Fruit fly (Drosophila melanogaster) whole organism, embryonic: ENCODE data around the gene CG7120.

ENCODE experiments used
- B-H1 ChIP-seq: fragments of 200-800 bp; sonication (Bioruptor generic); IDR thresholded peaks from 3 replicates; pipeline ENCODE4 v1.3.6; 2022; ENCODE audit warnings: missing biosample characterization, missing genetic modification characterization
- BEAF-32 ChIP-seq: fragments of 200-800 bp; sonication (Bioruptor generic); optimal IDR thresholded peaks from 3 replicates; lab custom pipeline; 2017; ENCODE audit warnings: missing biosample characterization, missing genetic modification characterization, mild to moderate bottlenecking, moderate library complexity, missing genetic modification reagents
- BtbVII ChIP-seq: fragments of 200-800 bp; sonication (Bioruptor generic); optimal IDR thresholded peaks from 3 replicates; lab custom pipeline; 2017; ENCODE audit warnings: missing biosample characterization, mild to moderate bottlenecking, missing genetic modification characterization
- CG10274 ChIP-seq: fragments of 200-800 bp; sonication (Bioruptor generic); optimal IDR thresholded peaks from 3 replicates; lab custom pipeline; 2017; ENCODE audit warnings: missing biosample characterization, mild to moderate bottlenecking, missing genetic modification characterization
- CG10431 ChIP-seq: fragments of 200-800 bp; sonication (Bioruptor generic); optimal IDR thresholded peaks from 3 replicates; lab custom pipeline; 2018; ENCODE audit warnings: missing biosample characterization, mild to moderate bottlenecking, missing genetic modification characterization
- CG12155 ChIP-seq: fragments of 200-800 bp; sonication (Bioruptor generic); optimal IDR thresholded peaks from 3 replicates; lab custom pipeline; 2016; ENCODE audit warnings: missing biosample characterization, missing genetic modification characterization
- CG12942 ChIP-seq: fragments of 200-800 bp; sonication (Bioruptor generic); optimal IDR thresholded peaks from 3 replicates; lab custom pipeline; 2016; ENCODE audit warnings: missing biosample characterization, missing genetic modification characterization
- CG14710 ChIP-seq: fragments of 200-800 bp; sonication (Bioruptor generic); optimal IDR thresholded peaks from 3 replicates; lab custom pipeline; 2019; ENCODE audit warnings: missing biosample characterization, mild to moderate bottlenecking, missing genetic modification characterization, moderate library complexity
- CG15601 ChIP-seq: fragments of 200-800 bp; sonication (Bioruptor generic); optimal IDR thresholded peaks from 3 replicates; lab custom pipeline; 2019; ENCODE audit warnings: missing biosample characterization, mild to moderate bottlenecking, missing genetic modification characterization, moderate library complexity
- CG1602 ChIP-seq: fragments of 200-800 bp; sonication (Bioruptor generic); optimal IDR thresholded peaks from 3 replicates; lab custom pipeline; 2016; ENCODE audit warnings: missing biosample characterization, missing genetic modification characterization
- CG17361 ChIP-seq: fragments of 200-800 bp; sonication (Bioruptor generic); IDR thresholded peaks from 3 replicates; pipeline ENCODE4 v1.3.6; 2022; ENCODE audit warnings: missing biosample characterization, missing genetic modification characterization
- CG31441 ChIP-seq: fragments of 200-800 bp; sonication (Bioruptor generic); IDR thresholded peaks from 2 replicates; pipeline ENCODE4 v1.3.6; 2022; ENCODE audit warnings: missing biosample characterization, missing genetic modification characterization
- CG3407 ChIP-seq: fragments of 200-800 bp; sonication (Bioruptor generic); optimal IDR thresholded peaks from 2 replicates; lab custom pipeline; 2018; ENCODE audit warnings: missing biosample characterization, mild to moderate bottlenecking, missing genetic modification characterization
- CG34224 ChIP-seq: fragments of 200-800 bp; sonication (Bioruptor generic); IDR thresholded peaks from 3 replicates; pipeline ENCODE4 v1.3.6; 2022; ENCODE audit warnings: missing biosample characterization, missing genetic modification characterization; ENCODE audit not compliant: partially characterized antibody
- CG34376 ChIP-seq: fragments of 200-800 bp; sonication (Bioruptor generic); optimal IDR thresholded peaks from 2 replicates; lab custom pipeline; 2018; ENCODE audit warnings: missing biosample characterization, mild to moderate bottlenecking, missing genetic modification characterization
- CG4404 ChIP-seq: fragments of 200-800 bp; sonication (Bioruptor generic); IDR thresholded peaks from 2 replicates; pipeline ENCODE4 v1.3.6; 2022; ENCODE audit warnings: missing biosample characterization, missing genetic modification characterization
- CG6254 ChIP-seq: fragments of 200-800 bp; sonication (Bioruptor generic); optimal IDR thresholded peaks from 3 replicates; lab custom pipeline; 2017; ENCODE audit warnings: mild to moderate bottlenecking, missing biosample characterization, missing genetic modification reagents, missing genetic modification characterization
- CG6683 ChIP-seq: fragments of 200-800 bp; sonication (Bioruptor generic); optimal IDR thresholded peaks from 2 replicates; lab custom pipeline; 2017; ENCODE audit warnings: missing biosample characterization, mild to moderate bottlenecking, missing genetic modification characterization, missing genetic modification reagents
- CG6791 ChIP-seq: fragments of 200-800 bp; sonication (Bioruptor generic); IDR thresholded peaks from 3 replicates; pipeline ENCODE4 v1.3.6; 2022; ENCODE audit warnings: missing biosample characterization, missing genetic modification characterization; ENCODE audit not compliant: partially characterized antibody
- CG7786 ChIP-seq: fragments of 200-800 bp; sonication (Bioruptor generic); optimal IDR thresholded peaks from 2 replicates; lab custom pipeline; 2016; ENCODE audit warnings: missing biosample characterization, missing genetic modification characterization
- CG7963 ChIP-seq: fragments of 200-800 bp; sonication (Bioruptor generic); IDR thresholded peaks from 3 replicates; pipeline ENCODE4 v1.3.6; 2022; ENCODE audit warnings: missing biosample characterization, missing genetic modification characterization; ENCODE audit not compliant: partially characterized antibody
- CG9727 ChIP-seq: fragments of 200-800 bp; sonication (Bioruptor generic); optimal IDR thresholded peaks from 3 replicates; lab custom pipeline; 2017; ENCODE audit warnings: missing biosample characterization, mild to moderate bottlenecking, missing genetic modification characterization
- CG9817 ChIP-seq: fragments of 200-800 bp; sonication (Bioruptor generic); optimal IDR thresholded peaks from 2 replicates; lab custom pipeline; 2018; ENCODE audit warnings: missing biosample characterization, mild to moderate bottlenecking, missing genetic modification characterization, moderate library complexity
- Chrac-16 ChIP-seq: fragments of 200-800 bp; sonication (Bioruptor generic); optimal IDR thresholded peaks from 3 replicates; lab custom pipeline; 2016; ENCODE audit warnings: missing biosample characterization, missing genetic modification characterization
- CkIIα-i1 ChIP-seq: fragments of 200-800 bp; sonication (Bioruptor generic); IDR thresholded peaks from 2 replicates; pipeline ENCODE4 v1.3.6; 2022; ENCODE audit warnings: missing biosample characterization, missing genetic modification characterization
- Doc3 ChIP-seq: fragments of 200-800 bp; sonication (Bioruptor generic); IDR thresholded peaks from 3 replicates; pipeline ENCODE4 v1.3.6; 2022; ENCODE audit warnings: missing biosample characterization, missing genetic modification characterization; ENCODE audit not compliant: partially characterized antibody
- GATAe ChIP-seq: fragments of 200-800 bp; sonication (Bioruptor generic); conservative IDR thresholded peaks from 2 replicates; pipeline ENCODE4 v1.3.6; 2022; ENCODE audit warnings: missing biosample characterization, missing genetic modification characterization
- Gug ChIP-seq: fragments of 200-800 bp; sonication (Bioruptor generic); IDR thresholded peaks from 4 replicates; pipeline ENCODE4 v1.3.6; 2022; ENCODE audit warnings: missing biosample characterization, missing genetic modification characterization
- HLH54F ChIP-seq: fragments of 200-800 bp; sonication (Bioruptor generic); optimal IDR thresholded peaks from 3 replicates; lab custom pipeline; 2016; ENCODE audit warnings: missing biosample characterization, missing genetic modification characterization
- NK7.1 ChIP-seq: fragments of 200-800 bp; sonication (Bioruptor generic); optimal IDR thresholded peaks from 3 replicates; lab custom pipeline; 2016; ENCODE audit warnings: missing biosample characterization, missing genetic modification characterization
- Sox100B ChIP-seq: fragments of 200-800 bp; sonication (Bioruptor generic); optimal IDR thresholded peaks from 3 replicates; lab custom pipeline; 2018; ENCODE audit warnings: missing biosample characterization, mild to moderate bottlenecking, missing genetic modification characterization
- cg ChIP-seq: fragments of 200-800 bp; sonication (Bioruptor generic); optimal IDR thresholded peaks from 3 replicates; lab custom pipeline; 2019; ENCODE audit warnings: missing biosample characterization, mild to moderate bottlenecking, missing genetic modification characterization, moderate library complexity
- croc ChIP-seq: fragments of 200-800 bp; sonication (Bioruptor generic); conservative IDR thresholded peaks from 3 replicates; pipeline ENCODE4 v1.3.6; 2022; ENCODE audit warnings: missing biosample characterization, missing genetic modification characterization
- dati ChIP-seq: fragments of 200-800 bp; sonication (Bioruptor generic); IDR thresholded peaks from 2 replicates; pipeline ENCODE4 v1.3.6; 2022; ENCODE audit warnings: missing biosample characterization, missing genetic modification characterization
- dimm ChIP-seq: fragments of 200-800 bp; sonication (Bioruptor generic); IDR thresholded peaks from 2 replicates; pipeline ENCODE4 v1.3.6; 2022; ENCODE audit warnings: missing biosample characterization, missing genetic modification characterization
- dm ChIP-seq: fragments of 200-800 bp; sonication (Bioruptor generic); optimal IDR thresholded peaks from 3 replicates; lab custom pipeline; 2016; ENCODE audit warnings: missing biosample characterization, missing genetic modification characterization
- dpn ChIP-seq, 2 experiments: fragments of 200-800 bp; sonication (Bioruptor generic); optimal IDR thresholded peaks; 3 replicates each; lab custom pipeline; 2016; ENCODE audit warnings: missing biosample characterization in 2 of 2, missing genetic modification characterization in 2 of 2
- en ChIP-seq: fragments of 200-800 bp; sonication (Bioruptor generic); optimal IDR thresholded peaks from 2 replicates; lab custom pipeline; 2016; ENCODE audit warnings: missing biosample characterization, missing genetic modification characterization
- gsb-n ChIP-seq: fragments of 200-800 bp; sonication (Bioruptor generic); optimal IDR thresholded peaks from 3 replicates; lab custom pipeline; 2018; ENCODE audit warnings: missing biosample characterization, mild to moderate bottlenecking, missing genetic modification characterization
- gt ChIP-seq: fragments of 200-800 bp; sonication (Bioruptor generic); IDR thresholded peaks from 2 replicates; pipeline ENCODE4 v1.3.6; 2022; ENCODE audit warnings: missing biosample characterization, missing genetic modification characterization
- her ChIP-seq: fragments of 200-800 bp; sonication (Bioruptor generic); optimal IDR thresholded peaks from 2 replicates; lab custom pipeline; 2016; ENCODE audit warnings: missing biosample characterization, missing genetic modification characterization
- kah ChIP-seq: fragments of 200-800 bp; sonication (Bioruptor generic); optimal IDR thresholded peaks from 2 replicates; lab custom pipeline; 2018; ENCODE audit warnings: missing biosample characterization, mild to moderate bottlenecking, missing genetic modification characterization
- onecut ChIP-seq: fragments of 200-800 bp; sonication (Bioruptor generic); IDR thresholded peaks from 2 replicates; pipeline ENCODE4 v1.3.6; 2022; ENCODE audit warnings: missing biosample characterization, missing genetic modification characterization
- org-1 ChIP-seq: fragments of 200-800 bp; sonication (Bioruptor generic); optimal IDR thresholded peaks from 2 replicates; lab custom pipeline; 2017; ENCODE audit warnings: missing biosample characterization, missing genetic modification characterization
- phol ChIP-seq: fragments of 200-800 bp; sonication (Bioruptor generic); optimal IDR thresholded peaks from 3 replicates; lab custom pipeline; 2018; ENCODE audit warnings: missing biosample characterization, mild to moderate bottlenecking, missing genetic modification characterization, moderate library complexity
- repo ChIP-seq: fragments of 200-800 bp; sonication (Bioruptor generic); optimal IDR thresholded peaks from 2 replicates; lab custom pipeline; 2016; ENCODE audit warnings: missing biosample characterization, missing genetic modification characterization
- rib ChIP-seq: fragments of 200-800 bp; sonication (Bioruptor generic); IDR thresholded peaks from 2 replicates; pipeline ENCODE4 v1.3.6; 2022; ENCODE audit warnings: missing biosample characterization, missing genetic modification characterization
- row ChIP-seq: fragments of 200-800 bp; sonication (Bioruptor generic); IDR thresholded peaks from 3 replicates; pipeline ENCODE4 v1.3.6; 2022; ENCODE audit warnings: missing biosample characterization, missing genetic modification characterization
- scrt ChIP-seq: fragments of 200-800 bp; sonication (Bioruptor generic); optimal IDR thresholded peaks from 2 replicates; lab custom pipeline; 2018; ENCODE audit warnings: missing biosample characterization, mild to moderate bottlenecking, missing genetic modification characterization, moderate library complexity
- sens ChIP-seq: fragments of 200-800 bp; sonication (Bioruptor generic); peaks from one replicate; lab custom pipeline; 2016; ENCODE audit warnings: missing biosample characterization, missing genetic modification characterization
- tup ChIP-seq: fragments of 200-800 bp; sonication (Bioruptor generic); optimal IDR thresholded peaks from 2 replicates; lab custom pipeline; 2016; ENCODE audit warnings: missing biosample characterization, mild to moderate bottlenecking, missing genetic modification characterization, moderate library complexity
- wdn ChIP-seq: fragments of 200-800 bp; sonication (Bioruptor generic); IDR thresholded peaks from 2 replicates; pipeline ENCODE4 v1.3.6; 2022; ENCODE audit warnings: missing biosample characterization, missing genetic modification characterization

The CG7120 gene

dm6 chr3L:8411439-8411897, 15.7 kb downstream of the CG7120 start, which contains the start of gene Exo70 (continued):
- TF ChIP-seq cg (GFP tag; lab: Kevin White, UChicago) (no peak), croc (GFP tag; lab: Robert Waterston, UW) (no peak), CG1602 (GFP tag; lab: Kevin White, UChicago) (peak; percentile 7), tup (GFP tag; lab: Kevin White, UChicago) (no peak), onecut (GFP tag; lab: Robert Waterston, UW) (no peak), CG6791 (GFP tag; lab: Robert Waterston, UW) (no peak), repo (GFP tag; lab: Kevin White, UChicago) (no peak), GATAe (GFP tag; lab: Robert Waterston, UW) (no peak), scrt (GFP tag; lab: Kevin White, UChicago) (peak; percentile 67), Sox100B (no peak), CG7786 (GFP tag; lab: Kevin White, UChicago) (no peak), Doc3 (GFP tag; lab: Robert Waterston, UW) (no peak), CG9817 (no peak), BEAF-32 (GFP tag; lab: Kevin White, UChicago) (peak; percentile 43), NK7.1 (GFP tag; lab: Kevin White, UChicago) (no peak), sens (GFP tag; lab: Kevin White, UChicago) (peak; percentile 90), her (GFP tag; lab: Kevin White, UChicago) (no peak), org-1 (GFP tag; lab: Kevin White, UChicago) (no peak), dati (GFP tag; lab: Robert Waterston, UW) (no peak), CG7963 (GFP tag; lab: Robert Waterston, UW) (no peak), CG17361 (no peak), CG12155 (peak; percentile 11), CG9727 (peak; percentile 4), dimm (GFP tag; lab: Robert Waterston, UW) (no peak), dpn (GFP tag; optimal IDR thresholded peaks at IDR 0.05; lab: Kevin White, UChicago) (peak in 1 of 2 experiments; percentile 9), phol (peak; percentile 65), CkIIα-i1 (GFP tag; lab: Robert Waterston, UW) (no peak), gsb-n (tag; lab: Kevin White, UChicago) (no peak), wdn (GFP tag; lab: Robert Waterston, UW) (no peak), CG4404 (GFP tag; lab: Robert Waterston, UW) (no peak), CG14710 (tag; lab: Kevin White, UChicago) (peak; percentile 63), B-H1 (GFP tag; lab: Robert Waterston, UW) (no peak), kah (GFP tag; lab: Kevin White, UChicago) (peak; percentile 93), rib (GFP tag; lab: Robert Waterston, UW) (no peak), Chrac-16 (GFP tag; lab: Kevin White, UChicago) (no peak), en (GFP tag; lab: Kevin White, UChicago) (no peak), CG15601 (tag; lab: Kevin White, UChicago) (no peak), HLH54F (GFP tag; lab: Kevin White, UChicago) (peak; percentile 15), dm (no peak), CG12942 (no peak), BtbVII (GFP tag; lab: Kevin White, UChicago) (no peak), Gug (no peak), CG31441 (GFP tag; lab: Robert Waterston, UW) (no peak), CG6683 (GFP tag; lab: Kevin White, UChicago) (no peak), CG34376 (GFP tag; lab: Kevin White, UChicago) (no peak), CG34224 (GFP tag; lab: Robert Waterston, UW) (no peak), CG3407 (GFP tag; lab: Kevin White, UChicago) (no peak), CG10274 (GFP tag; lab: Kevin White, UChicago) (no peak), gt (no peak), CG10431 (GFP tag; lab: Kevin White, UChicago) (no peak), row (GFP tag; lab: Robert Waterston, UW) (peak; percentile 85), CG6254 (GFP tag; lab: Kevin White, UChicago) (no peak)
